Fruit fly (Drosophila melanogaster): ENCODE measurements around the gene Srg1.

Gene Srg1

dm6 chr3R:24893320-24893955 is 28.9 kb upstream of the Srg1 start (continued):
- TF ChIP-seq CG7368 (GFP tag; optimal IDR thresholded peaks at IDR 0.05) (peak; percentile 78), CG8319 (GFP tag; optimal IDR thresholded peaks at IDR 0.05) (peak; percentile 52), CG3919 (GFP tag; optimal IDR thresholded peaks at IDR 0.05) (peak; percentile 86), Hr4 (GFP tag; optimal IDR thresholded peaks at IDR 0.05) (peak; percentile 66), Gug (GFP tag; IDR thresholded peaks at IDR 0.05) (peak; percentile 76), topi (GFP tag; optimal IDR thresholded peaks at IDR 0.05) (peak; percentile 72), CG11902 (GFP tag; optimal IDR thresholded peaks at IDR 0.05) (peak; percentile 59), CG6854 (GFP tag; optimal IDR thresholded peaks at IDR 0.05) (peak; percentile 76), Ets21C (GFP tag; optimal IDR thresholded peaks at IDR 0.05) (peak; percentile 19), fd59A (GFP tag; optimal IDR thresholded peaks at IDR 0.05) (peak; percentile 85), cyc (GFP tag; optimal IDR thresholded peaks at IDR 0.05) (peak; percentile 74), net (GFP tag; optimal IDR thresholded peaks at IDR 0.05) (peak; percentile 88), CG31627 (GFP tag; optimal IDR thresholded peaks at IDR 0.05) (peak; percentile 33), CG11294 (GFP tag; IDR thresholded peaks at IDR 0.05) (peak; percentile 70; the same call in 1 of the 2 replicates), Sox14 (GFP tag; optimal IDR thresholded peaks at IDR 0.05) (peak; percentile 33), CG6276 (GFP tag; optimal IDR thresholded peaks at IDR 0.05) (peak; percentile 92), CG1621 (tag; optimal IDR thresholded peaks at IDR 0.05) (peak; percentile 45), CG16779 (tag; optimal IDR thresholded peaks at IDR 0.05) (peak; percentile 81), dac (GFP tag; optimal IDR thresholded peaks at IDR 0.05) (peak; percentile 62), Sox102F (GFP tag; optimal IDR thresholded peaks at IDR 0.05) (peak; percentile 63), CG4318 (GFP tag; optimal IDR thresholded peaks at IDR 0.05) (peak; percentile 74), salr (GFP tag; optimal IDR thresholded peaks at IDR 0.05) (peak; percentile 7 to 86), CG15336 (GFP tag; IDR thresholded peaks at IDR 0.05) (peak; percentile 94), fd85E (GFP tag; optimal IDR thresholded peaks at IDR 0.05) (peak; percentile 27), CG3032 (tag; optimal IDR thresholded peaks at IDR 0.05) (peak; percentile 96)

- TF ChIP-seq acj6 (GFP tag; optimal IDR thresholded peaks at IDR 0.05) (no peak), Eip78C (GFP tag) (peak; percentile 69), CG34406 (GFP tag; optimal IDR thresholded peaks at IDR 0.05) (no peak), Eip75B (GFP tag; optimal IDR thresholded peaks at IDR 0.05) (no peak), vri (GFP tag; optimal IDR thresholded peaks at IDR 0.05) (no peak), CG32006 (GFP tag; optimal IDR thresholded peaks at IDR 0.05) (peak; percentile 71), CG11762 (GFP tag; optimal IDR thresholded peaks at IDR 0.05; ENCODE audit: insufficient read depth) (no peak), CG15336 (GFP tag; IDR thresholded peaks at IDR 0.05) (peak; percentile 67), Blimp-1 (GFP tag; optimal IDR thresholded peaks at IDR 0.05) (no peak), svp (GFP tag) (peak; percentile 37), Sox14 (GFP tag; optimal IDR thresholded peaks at IDR 0.05) (no peak), CG3032 (tag; optimal IDR thresholded peaks at IDR 0.05) (no peak), dac (GFP tag; optimal IDR thresholded peaks at IDR 0.05) (peak; percentile 37), fkh (GFP tag; optimal IDR thresholded peaks at IDR 0.05) (no peak), CG10631 (GFP tag; optimal IDR thresholded peaks at IDR 0.05) (no peak), salr (GFP tag; optimal IDR thresholded peaks at IDR 0.05) (no peak), Met (GFP tag; optimal IDR thresholded peaks at IDR 0.05) (no peak), ss (GFP tag; optimal IDR thresholded peaks at IDR 0.05) (no peak), lz (GFP tag; optimal IDR thresholded peaks at IDR 0.05) (peak; percentile 5), CG9139 (GFP tag; optimal IDR thresholded peaks at IDR 0.05) (no peak), eg (GFP tag; IDR thresholded peaks at IDR 0.05) (peak; percentile 29; the same call in 1 of the 3 replicates), CG31627 (GFP tag; optimal IDR thresholded peaks at IDR 0.05) (no peak), CG7368 (GFP tag; optimal IDR thresholded peaks at IDR 0.05) (no peak), Smox (GFP tag; optimal IDR thresholded peaks at IDR 0.05) (no peak), Hr4 (GFP tag; optimal IDR thresholded peaks at IDR 0.05) (peak; percentile 59), Hr39 (GFP tag; optimal IDR thresholded peaks at IDR 0.05) (peak; percentile 6), achi (GFP tag; optimal IDR thresholded peaks at IDR 0.05) (peak; percentile 5), CG6163 (GFP tag; IDR thresholded peaks at IDR 0.05) (0 out of 3 replicates have a peak, but pooled peaks have one; percentile 16), CG6854 (GFP tag; optimal IDR thresholded peaks at IDR 0.05) (no peak), fd85E (GFP tag; optimal IDR thresholded peaks at IDR 0.05) (no peak), CG6792 (GFP tag; optimal IDR thresholded peaks at IDR 0.05) (peak; percentile 14), Sox15 (GFP tag; optimal IDR thresholded peaks at IDR 0.05) (no peak), Ets96B (tag; optimal IDR thresholded peaks at IDR 0.05) (no peak), OdsH (GFP tag; optimal IDR thresholded peaks at IDR 0.05) (peak; percentile 35)
Observed at dm6 chr3R:24890919-24891318, 26.4 kb upstream of the Srg1 start.
